Fruit fly (Drosophila melanogaster): ENCODE measurements around the gene Deaf1.

Deaf1 gene

dm6 chr3L:19872465-19872883 is 54.5 kb downstream of the Deaf1 start (continued):
- TF ChIP-seq otp (GFP tag; IDR thresholded peaks at IDR 0.05) (0 out of 3 replicates have a peak, but pooled peaks have one; percentile 8), CG1529 (GFP tag; optimal IDR thresholded peaks at IDR 0.05) (no peak), Med (GFP tag) (peak; percentile 72), wek (GFP tag; optimal IDR thresholded peaks at IDR 0.05) (no peak), tin (GFP tag; optimal IDR thresholded peaks at IDR 0.05) (no peak), exex (tag; optimal IDR thresholded peaks at IDR 0.05) (peak; percentile 80), Fer3 (tag; optimal IDR thresholded peaks at IDR 0.05) (no peak), Optix (GFP tag; IDR thresholded peaks at IDR 0.05) (peak; percentile 34; the same call in 1 of the 3 replicates), dm (GFP tag; optimal IDR thresholded peaks at IDR 0.05) (no peak), CG12391 (tag; optimal IDR thresholded peaks at IDR 0.05) (no peak), sqz (GFP tag; optimal IDR thresholded peaks at IDR 0.05) (no peak), CG6683 (GFP tag; optimal IDR thresholded peaks at IDR 0.05) (no peak), pros (GFP tag; optimal IDR thresholded peaks at IDR 0.05) (no peak), CG7556 (GFP tag; optimal IDR thresholded peaks at IDR 0.05) (no peak), HLH54F (GFP tag; optimal IDR thresholded peaks at IDR 0.05) (no peak), CG14050 (GFP tag; IDR thresholded peaks at IDR 0.05) (no peak), crol (GFP tag; IDR thresholded peaks at IDR 0.05) (peak; percentile 94), dmrt99B (tag; optimal IDR thresholded peaks at IDR 0.05) (no peak), Hey (tag; optimal IDR thresholded peaks at IDR 0.05) (peak; percentile 89), fd64A (GFP tag; optimal IDR thresholded peaks at IDR 0.05) (no peak), CG12219 (GFP tag; optimal IDR thresholded peaks at IDR 0.05) (no peak), CG16779 (GFP tag; IDR thresholded peaks at IDR 0.05) (peak; percentile 18; the same call in 1 of the 2 replicates), Ets97D (GFP tag; optimal IDR thresholded peaks at IDR 0.05) (no peak), D19A (tag; optimal IDR thresholded peaks at IDR 0.05) (no peak), gcm (GFP tag; optimal IDR thresholded peaks at IDR 0.05) (no peak), CG10366 (GFP tag; IDR thresholded peaks at IDR 0.05) (no peak), CG31224 (GFP tag; IDR thresholded peaks at IDR 0.05) (no peak), CG10543 (GFP tag; optimal IDR thresholded peaks at IDR 0.05) (peak; percentile 71), CG15601 (tag; optimal IDR thresholded peaks at IDR 0.05) (no peak), cg (GFP tag; optimal IDR thresholded peaks at IDR 0.05) (no peak), CG10979 (tag; optimal IDR thresholded peaks at IDR 0.05) (no peak), CG17912 (GFP tag; optimal IDR thresholded peaks at IDR 0.05) (no peak), Tbp (GFP tag; optimal IDR thresholded peaks at IDR 0.05) (no peak), CG33213 (GFP tag; optimal IDR thresholded peaks at IDR 0.05) (no peak), hb (GFP tag; IDR thresholded peaks at IDR 0.05; ENCODE audit: partially characterized antibody) (0 out of 3 replicates have a peak, but pooled peaks have one; percentile 37), GATAe (GFP tag; conservative IDR thresholded peaks at IDR 0.05) (peak; percentile 58), ash1 (GFP tag; optimal IDR thresholded peaks at IDR 0.05) (no peak), CG6272 (GFP tag; IDR thresholded peaks at IDR 0.05) (no peak), CG31388 (GFP tag; optimal IDR thresholded peaks at IDR 0.05) (no peak), NC2β (GFP tag; optimal IDR thresholded peaks at IDR 0.05) (no peak), seq (GFP tag; IDR thresholded peaks at IDR 0.05) (0 out of 2 replicates have a peak, but pooled peaks have one; percentile 22), Gsc (GFP tag; IDR thresholded peaks at IDR 0.05) (no peak), br (optimal IDR thresholded peaks at IDR 0.05) (no peak), CG7987 (GFP tag; optimal IDR thresholded peaks at IDR 0.05) (peak; percentile 52), Pdp1 (GFP tag; optimal IDR thresholded peaks at IDR 0.05) (peak in 1 of 2 experiments; percentile 21), yki (optimal IDR thresholded peaks at IDR 0.05) (no peak), Hmx (GFP tag; optimal IDR thresholded peaks at IDR 0.05) (no peak), Dref (GFP tag; IDR thresholded peaks at IDR 0.05) (0 out of 2 replicates have a peak, but pooled peaks have one; percentile 25), p53 (GFP tag; optimal IDR thresholded peaks at IDR 0.05) (no peak)

All from whole organism, embryonic.